Fruit fly (Drosophila melanogaster): ENCODE results near the gene Cpr30F.

DNA sequence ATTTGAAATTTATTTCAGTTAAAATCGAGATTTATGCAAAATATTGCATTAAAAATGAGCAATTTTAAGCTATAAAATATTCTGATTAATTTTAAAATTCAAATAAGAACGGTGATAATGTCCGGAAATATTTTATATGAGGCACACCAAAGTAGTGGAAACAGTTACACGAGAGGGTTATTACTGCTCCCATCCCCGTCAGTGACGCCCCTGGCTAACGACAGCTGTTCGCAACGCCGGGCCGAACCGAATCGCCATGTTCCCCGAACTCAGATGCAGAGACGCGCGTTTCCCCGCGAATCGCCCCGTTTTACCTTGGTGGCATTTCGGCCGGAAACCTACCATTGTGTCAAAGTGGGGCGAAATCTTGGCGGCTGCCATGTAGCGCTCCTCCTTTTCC lies 21.2 kb downstream of the Cpr30F start:
- TF ChIP-seq psq (optimal IDR thresholded peaks at IDR 0.05) (no peak), h (optimal IDR thresholded peaks at IDR 0.05) (no peak), Myc (optimal IDR thresholded peaks at IDR 0.05) (no peak), ttk (optimal IDR thresholded peaks at IDR 0.05) (no peak), insv (optimal IDR thresholded peaks at IDR 0.05) (no peak), Sin3A (optimal IDR thresholded peaks at IDR 0.05) (no peak)

All from Kc167 (cell line).